Worm (Caenorhabditis elegans): ENCODE data around the gene F41G3.10.

The F41G3.10 gene

DNA sequence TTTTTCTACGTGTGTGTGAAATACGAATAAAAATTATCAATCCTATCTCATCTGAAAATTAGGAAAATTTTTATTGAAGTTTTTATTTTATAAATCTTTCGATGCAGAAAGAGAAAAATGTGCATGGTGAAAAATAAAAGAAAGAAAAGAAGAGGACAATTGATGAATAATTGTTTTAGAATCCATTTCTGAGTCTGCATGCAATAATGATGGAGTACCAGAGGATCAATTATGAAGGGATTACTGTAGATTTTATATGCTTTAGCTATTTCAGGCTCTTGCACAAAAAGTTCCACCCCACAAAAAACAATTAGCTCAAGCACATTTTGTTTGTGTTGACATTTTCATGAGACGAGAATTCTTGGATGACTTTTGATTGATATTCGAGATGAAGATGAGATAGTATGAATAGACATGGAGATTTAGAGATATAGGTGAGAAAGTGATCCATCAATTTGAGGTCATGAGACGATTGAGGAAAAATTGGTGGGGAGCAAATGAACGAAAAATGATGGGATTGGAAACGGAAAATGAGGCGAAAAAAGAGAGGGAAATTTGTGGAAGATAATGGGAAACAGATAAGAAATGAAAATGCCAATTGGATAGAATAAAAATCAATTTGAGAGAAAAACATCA lies 43.6 kb downstream of the F41G3.10 start, which contains the start of gene rpy-1:
TSS of gene rpy-1 (minus strand) at position 51 of the 636 bp plus-strand sequence.
- peak; percentile 68 for TF ChIP-seq nhr-71 (tag; optimal IDR thresholded peaks at IDR 0.05)
- TF ChIP-seq rnt-1 (tag; optimal IDR thresholded peaks at IDR 0.05), result peak; percentile 60
- TF ChIP-seq unc-98 (GFP tag; IDR thresholded peaks at IDR 0.05), result no peak
- TF ChIP-seq pag-3 (tag; optimal IDR thresholded peaks at IDR 0.05; ENCODE audit: borderline replicate concordance, insufficient read depth), result no peak
- no peak for TF ChIP-seq F16B12.6 (tag; optimal IDR thresholded peaks at IDR 0.05)
- TF ChIP-seq dsc-1 (tag; optimal IDR thresholded peaks at IDR 0.05), result peak; percentile 58
- TF ChIP-seq lin-15B (tag; optimal IDR thresholded peaks at IDR 0.05), result no peak
- TF ChIP-seq dpl-1 (GFP tag; optimal IDR thresholded peaks at IDR 0.05), result no peak
- no peak for TF ChIP-seq lin-13 (GFP tag; optimal IDR thresholded peaks at IDR 0.05)
- TF ChIP-seq ztf-4 (tag; optimal IDR thresholded peaks at IDR 0.05), result peak; percentile 22
- no peak for TF ChIP-seq vab-15 (tag; optimal IDR thresholded peaks at IDR 0.05)
- TF ChIP-seq ceh-88 (GFP tag; IDR thresholded peaks at IDR 0.05), result no peak
- no peak for TF ChIP-seq sox-4 (tag; optimal IDR thresholded peaks at IDR 0.05)
- TF ChIP-seq blmp-1 (tag; optimal IDR thresholded peaks at IDR 0.05), result peak; percentile 9
- no peak for TF ChIP-seq nhr-76 (tag; optimal IDR thresholded peaks at IDR 0.05)
- no peak for TF ChIP-seq sptf-1 (tag; optimal IDR thresholded peaks at IDR 0.05)
- no peak for TF ChIP-seq nhr-28 (tag; optimal IDR thresholded peaks at IDR 0.05)
- peak; percentile 7 for TF ChIP-seq nhr-85 (tag)
- no peak for TF ChIP-seq egl-27 (tag; optimal IDR thresholded peaks at IDR 0.05)
- peak; percentile 61 for TF ChIP-seq lin-39 (tag; optimal IDR thresholded peaks at IDR 0.05)
- TF ChIP-seq nhr-20 (tag; optimal IDR thresholded peaks at IDR 0.05), result peak; percentile 21
- no peak for TF ChIP-seq C04F5.9 (tag; optimal IDR thresholded peaks at IDR 0.05)
- peak; percentile 36 to 51 for TF ChIP-seq lsy-2 (tag; optimal IDR thresholded peaks at IDR 0.05)
- no peak for TF ChIP-seq hlh-17 (GFP tag; optimal IDR thresholded peaks at IDR 0.05; ENCODE audit: borderline replicate concordance)
- no peak for TF ChIP-seq hpl-2 (GFP tag; optimal IDR thresholded peaks at IDR 0.05)
- no peak for TF ChIP-seq lir-3 (tag; optimal IDR thresholded peaks at IDR 0.05; ENCODE audit: poor library complexity)
- no peak for TF ChIP-seq nhr-77 (tag; optimal IDR thresholded peaks at IDR 0.05)
- peak; percentile 36 for TF ChIP-seq snu-23 (GFP tag; optimal IDR thresholded peaks at IDR 0.05)
- no peak for TF ChIP-seq alr-1 (tag; optimal IDR thresholded peaks at IDR 0.05; ENCODE audit: borderline replicate concordance)
- no peak for TF ChIP-seq unc-130 (tag; optimal IDR thresholded peaks at IDR 0.05)
- TF ChIP-seq ceh-90 (tag; optimal IDR thresholded peaks at IDR 0.05), result no peak
- TF ChIP-seq aly-2 (tag; optimal IDR thresholded peaks at IDR 0.05), result no peak
- no peak for TF ChIP-seq efl-3 (GFP tag; optimal IDR thresholded peaks at IDR 0.05)
- 0 out of 2 replicates have a peak, but pooled peaks have one; percentile 13 for TF ChIP-seq nhr-19 (GFP tag; conservative IDR thresholded peaks at IDR 0.05)
- no peak for TF ChIP-seq egl-13 (tag; optimal IDR thresholded peaks at IDR 0.05)
- TF ChIP-seq efl-1 (optimal IDR thresholded peaks at IDR 0.05), result no peak
- peak in 1 of 2 experiments; percentile 41 for TF ChIP-seq efl-1 (GFP tag; optimal IDR thresholded peaks at IDR 0.05 in 1 of 2)
- no peak for TF ChIP-seq zip-4 (GFP tag; optimal IDR thresholded peaks at IDR 0.05)
- no peak for TF ChIP-seq zag-1 (tag; optimal IDR thresholded peaks at IDR 0.05)
- TF ChIP-seq fkh-8 (tag; optimal IDR thresholded peaks at IDR 0.05), result no peak
- TF ChIP-seq sup-37 (GFP tag; optimal IDR thresholded peaks at IDR 0.05), result no peak
- no peak for TF ChIP-seq nhr-90 (tag; optimal IDR thresholded peaks at IDR 0.05; ENCODE audit: poor library complexity)
- TF ChIP-seq grh-1 (GFP tag; IDR thresholded peaks at IDR 0.05), result no peak
- no peak for TF ChIP-seq nhr-11 (tag; optimal IDR thresholded peaks at IDR 0.05)
- no peak for TF ChIP-seq mep-1 (tag; optimal IDR thresholded peaks at IDR 0.05)
- no peak for TF ChIP-seq ztf-11 (tag; optimal IDR thresholded peaks at IDR 0.05)
- no peak for TF ChIP-seq tbx-2 (tag; optimal IDR thresholded peaks at IDR 0.05)
- TF ChIP-seq lin-14 (GFP tag; optimal IDR thresholded peaks at IDR 0.05), result peak; percentile 76

Measured in whole organism, L1 larva.